Fruit fly (Drosophila melanogaster) whole organism, wandering third instar larva: ENCODE measurements around the gene CG9775.

Experiments
- Abd-B ChIP-seq: fragments of >200 bp; optimal IDR thresholded peaks from 2 replicates; lab custom pipeline; 2017; ENCODE audit warnings: missing biosample characterization, missing genetic modification characterization
- CG32264 ChIP-seq: fragments of 200-800 bp; sonication (Bioruptor generic); optimal IDR thresholded peaks from 2 replicates; lab custom pipeline; 2016; ENCODE audit warnings: missing biosample characterization, missing genetic modification characterization
- CG9705 ChIP-seq: fragments of 200-800 bp; sonication (Bioruptor generic); optimal IDR thresholded peaks from 2 replicates; lab custom pipeline; 2018; ENCODE audit warnings: missing biosample characterization, mild to moderate bottlenecking, missing genetic modification characterization
- CrebA ChIP-seq: fragments of 200-800 bp; sonication (Bioruptor generic); optimal IDR thresholded peaks from 2 replicates; lab custom pipeline; 2016; ENCODE audit warnings: missing biosample characterization, mild to moderate bottlenecking, missing genetic modification characterization, borderline replicate concordance
- Dfd ChIP-seq: fragments of >200 bp; optimal IDR thresholded peaks from 2 replicates; lab custom pipeline; 2017; ENCODE audit warnings: missing biosample characterization, missing genetic modification characterization
- Dif ChIP-seq: fragments of 200-275, 200-300 bp; sonication (Bioruptor generic); optimal IDR thresholded peaks from 2 replicates; lab custom pipeline; 2018; ENCODE audit warnings: missing biosample characterization, missing genetic modification characterization; ENCODE audit not compliant: partially characterized antibody
- GATAd ChIP-seq: sonication (Bioruptor generic); optimal IDR thresholded peaks from 2 replicates; lab custom pipeline; 2016; ENCODE audit warnings: missing biosample characterization, missing genetic modification characterization
- Hnf4 ChIP-seq: fragments of 200-800 bp; sonication (Bioruptor generic); optimal IDR thresholded peaks from 2 replicates; lab custom pipeline; 2016; ENCODE audit warnings: missing biosample characterization, mild to moderate bottlenecking, missing genetic modification characterization
- Hr78 ChIP-seq: fragments of >200 bp; optimal IDR thresholded peaks from 2 replicates; lab custom pipeline; 2017; ENCODE audit warnings: missing biosample characterization, missing genetic modification characterization
- Hr83 ChIP-seq: fragments of 200-300 bp; sonication (Bioruptor generic); optimal IDR thresholded peaks from 2 replicates; lab custom pipeline; 2016; ENCODE audit warnings: missing biosample characterization, mild to moderate bottlenecking, missing genetic modification characterization, moderate library complexity; ENCODE audit not compliant: poor library complexity, severe bottlenecking
- Jra ChIP-seq: sonication (Bioruptor generic); optimal IDR thresholded peaks from 2 replicates; lab custom pipeline; 2016; ENCODE audit warnings: missing biosample characterization, missing genetic modification characterization
- Myc ChIP-seq: fragments of >200 bp; optimal IDR thresholded peaks from 2 replicates; lab custom pipeline; 2017
- N ChIP-seq: fragments of >200 bp; optimal IDR thresholded peaks from 2 replicates; lab custom pipeline; 2018; ENCODE audit warnings: missing biosample characterization, missing external identifiers, missing genetic modification characterization
- OdsH ChIP-seq: fragments of 200-800 bp; sonication (Bioruptor generic); optimal IDR thresholded peaks from 2 replicates; lab custom pipeline; 2016; ENCODE audit warnings: missing biosample characterization, mild to moderate bottlenecking, missing genetic modification characterization
- Rel ChIP-seq, 2 experiments: fragments of 200-800 bp; sonication (Bioruptor generic) in 1 of 2; optimal IDR thresholded peaks; 2 replicates in 1 of 2; 3 replicates in 1 of 2; lab custom pipeline; 2016 to 2019; ENCODE audit warnings: mild to moderate bottlenecking in 2 of 2, missing biosample characterization in 2 of 2, missing genetic modification characterization in 2 of 2, moderate library complexity in 1 of 2
- Sp1 ChIP-seq: fragments of 200-800 bp; sonication (Bioruptor generic); optimal IDR thresholded peaks from 3 replicates; lab custom pipeline; 2019; ENCODE audit warnings: missing biosample characterization, mild to moderate bottlenecking, missing genetic modification characterization, moderate library complexity
- br ChIP-seq: fragments of 200-800 bp; sonication (Bioruptor generic); optimal IDR thresholded peaks from 2 replicates; lab custom pipeline; 2016; ENCODE audit warnings: missing biosample characterization, missing genetic modification characterization
- brk ChIP-seq: fragments of 200-800 bp; sonication (Bioruptor generic); optimal IDR thresholded peaks from 2 replicates; lab custom pipeline; 2016; ENCODE audit warnings: missing biosample characterization, mild to moderate bottlenecking, missing genetic modification characterization
- dl ChIP-seq, 2 experiments: fragments of 175-275, 200-275 bp in 1 of 2; fragments of 200-275 bp in 1 of 2; sonication (Bioruptor generic); optimal IDR thresholded peaks; lab custom pipeline; 2018; ENCODE audit warnings: mild to moderate bottlenecking in 2 of 2, missing biosample characterization in 2 of 2, missing genetic modification characterization in 2 of 2, moderate library complexity in 2 of 2; ENCODE audit not compliant: partially characterized antibody in 2 of 2, insufficient read depth in 1 of 2
- dsf ChIP-seq: sonication (Bioruptor generic); optimal IDR thresholded peaks from 2 replicates; lab custom pipeline; 2016; ENCODE audit warnings: missing biosample characterization, missing genetic modification characterization, borderline replicate concordance
- ey ChIP-seq: fragments of 200-800 bp; sonication (Bioruptor generic); optimal IDR thresholded peaks from 2 replicates; lab custom pipeline; 2016; ENCODE audit warnings: missing biosample characterization, missing genetic modification characterization
- foxo ChIP-seq, 2 experiments: fragments of 200-800 bp; sonication (Bioruptor generic); optimal IDR thresholded peaks; 2 replicates in 1 of 2; 3 replicates in 1 of 2; lab custom pipeline; 2016 to 2017; ENCODE audit warnings: missing biosample characterization in 2 of 2, missing genetic modification characterization in 2 of 2
- fru ChIP-seq: fragments of 200-800 bp; sonication (Bioruptor generic); optimal IDR thresholded peaks from 3 replicates; lab custom pipeline; 2016; ENCODE audit warnings: missing biosample characterization, mild to moderate bottlenecking, missing genetic modification characterization
- h ChIP-seq: fragments of 200-800 bp; sonication (Bioruptor generic); optimal IDR thresholded peaks from 3 replicates; lab custom pipeline; 2016; ENCODE audit warnings: missing biosample characterization, mild to moderate bottlenecking, missing genetic modification characterization
- lola ChIP-seq: fragments of >200 bp; optimal IDR thresholded peaks from 2 replicates; lab custom pipeline; 2017; ENCODE audit warnings: missing biosample characterization, missing genetic modification characterization
- pan ChIP-seq: fragments of >200 bp; optimal IDR thresholded peaks from 2 replicates; lab custom pipeline; 2017
- psq ChIP-seq: fragments of 200-800 bp; sonication (Bioruptor generic); optimal IDR thresholded peaks from 3 replicates; lab custom pipeline; 2017; ENCODE audit warnings: missing biosample characterization, mild to moderate bottlenecking, missing genetic modification characterization, moderate library complexity
- rgr ChIP-seq: fragments of 200-800 bp; sonication (Bioruptor generic); optimal IDR thresholded peaks from 3 replicates; lab custom pipeline; 2016; ENCODE audit warnings: missing biosample characterization, mild to moderate bottlenecking, missing genetic modification characterization
- sage ChIP-seq: fragments of 200-800 bp; sonication (Bioruptor generic); optimal IDR thresholded peaks from 2 replicates; lab custom pipeline; 2016; ENCODE audit warnings: missing biosample characterization, mild to moderate bottlenecking, missing genetic modification characterization
- sv ChIP-seq: fragments of 200-800 bp; sonication (Bioruptor generic); optimal IDR thresholded peaks from 3 replicates; lab custom pipeline; 2016; ENCODE audit warnings: missing biosample characterization, missing genetic modification characterization
- tai ChIP-seq: sonication (Bioruptor generic); optimal IDR thresholded peaks from 2 replicates; lab custom pipeline; 2016; ENCODE audit warnings: missing biosample characterization, missing genetic modification characterization
- woc ChIP-seq: sonication (Bioruptor generic); optimal IDR thresholded peaks from 2 replicates; lab custom pipeline; 2016; ENCODE audit warnings: missing biosample characterization, mild to moderate bottlenecking, missing genetic modification characterization

Gene CG9775

dm6 chr3R:4640546-4641253 lies 938 bp downstream of the CG9775 start:
- TF ChIP-seq Myc (no peak), Hr78 (GFP tag; lab: Kevin White, UChicago) (no peak), Jra (GFP tag; lab: Kevin White, UChicago) (no peak), GATAd (GFP tag; lab: Kevin White, UChicago) (no peak), fru (GFP tag; lab: Kevin White, UChicago) (no peak), Hnf4 (GFP tag; lab: Kevin White, UChicago) (no peak), psq (GFP tag; lab: Kevin White, UChicago) (no peak), pan (lab: Kevin White, UChicago) (no peak)

- TF ChIP-seq Dif (no peak), Hr83 (GFP tag; lab: Kevin White, UChicago) (no peak), Abd-B (GFP tag; lab: Kevin White, UChicago) (no peak), tai (GFP tag; lab: Kevin White, UChicago) (no peak), Dfd (GFP tag; lab: Kevin White, UChicago) (no peak), CG9705 (GFP tag; lab: Kevin White, UChicago) (no peak), N (GFP tag; lab: Kevin White, UChicago) (no peak)
Measured at dm6 chr3R:4634337-4634914, 7.2 kb downstream of the CG9775 start.

- no peak for TF ChIP-seq ey (GFP tag; lab: Kevin White, UChicago)
- no peak for TF ChIP-seq rgr (GFP tag; lab: Kevin White, UChicago)
- TF ChIP-seq Hr78 (GFP tag; lab: Kevin White, UChicago) = no peak
- TF ChIP-seq fru (GFP tag; lab: Kevin White, UChicago) = no peak
- no peak for TF ChIP-seq Sp1 (GFP tag; lab: Kevin White, UChicago)
- TF ChIP-seq foxo (GFP tag; optimal IDR thresholded peaks at IDR 0.05; lab: Kevin White, UChicago) = no peak
- TF ChIP-seq sv = no peak
- TF ChIP-seq Jra (GFP tag; lab: Kevin White, UChicago) = no peak
- no peak for TF ChIP-seq Abd-B (GFP tag; lab: Kevin White, UChicago)
- TF ChIP-seq dl (GFP tag; optimal IDR thresholded peaks at IDR 0.05; lab: Kevin White, UChicago; ENCODE audit: insufficient read depth in 1 of 2, partially characterized antibody in 2 of 2) = no peak
- TF ChIP-seq CG32264 (GFP tag; lab: Kevin White, UChicago) = no peak
- TF ChIP-seq Rel (GFP tag; optimal IDR thresholded peaks at IDR 0.05; lab: Kevin White, UChicago) = no peak
- no peak for TF ChIP-seq Rel (tag; optimal IDR thresholded peaks at IDR 0.05; lab: Kevin White, UChicago)
- TF ChIP-seq CrebA = no peak
- TF ChIP-seq N (GFP tag; lab: Kevin White, UChicago) = no peak
- TF ChIP-seq h (GFP tag; lab: Kevin White, UChicago) = no peak
- no peak for TF ChIP-seq GATAd (GFP tag; lab: Kevin White, UChicago)
- TF ChIP-seq, all 38 proteins: peak for 0
Measured at dm6 chr3R:4632639-4633038, 9.0 kb downstream of the CG9775 start.

- TF ChIP-seq Hnf4 (GFP tag; lab: Kevin White, UChicago) (no peak), psq (GFP tag; lab: Kevin White, UChicago) (no peak), br (GFP tag; lab: Kevin White, UChicago) (no peak), brk (no peak), sv (no peak), OdsH (GFP tag; lab: Kevin White, UChicago) (no peak), Abd-B (GFP tag; lab: Kevin White, UChicago) (no peak)
Measured at dm6 chr3R:4616130-4616529, 25.5 kb downstream of the CG9775 start.

dm6 chr3R:4612570-4612969 lies 29.1 kb downstream of the CG9775 start, which contains the start of gene 5-HT2A:
Gene 5-HT2A, plus strand, starts transcription at chr3R:4612870.
- TF ChIP-seq woc (GFP tag; lab: Kevin White, UChicago) (no peak), br (GFP tag; lab: Kevin White, UChicago) (no peak), Hr83 (GFP tag; lab: Kevin White, UChicago) (no peak), Rel (GFP tag; optimal IDR thresholded peaks at IDR 0.05; lab: Kevin White, UChicago) (no peak), Rel (tag; optimal IDR thresholded peaks at IDR 0.05; lab: Kevin White, UChicago) (no peak), foxo (GFP tag; optimal IDR thresholded peaks at IDR 0.05; lab: Kevin White, UChicago) (no peak), psq (GFP tag; lab: Kevin White, UChicago) (no peak), dl (GFP tag; optimal IDR thresholded peaks at IDR 0.05; lab: Kevin White, UChicago; ENCODE audit: insufficient read depth in 1 of 2, partially characterized antibody in 2 of 2) (no peak), dsf (no peak), Dfd (GFP tag; lab: Kevin White, UChicago) (no peak), Sp1 (GFP tag; lab: Kevin White, UChicago) (no peak), OdsH (GFP tag; lab: Kevin White, UChicago) (no peak), sv (no peak), lola (GFP tag; lab: Kevin White, UChicago) (no peak), Jra (GFP tag; lab: Kevin White, UChicago) (no peak), Myc (no peak), sage (GFP tag; lab: Kevin White, UChicago) (no peak)
